Worm (Caenorhabditis elegans) whole organism, late embryonic: ENCODE measurements around the gene oac-42.
"Not testable (repeated sequence)": the region's sequence is repeated elsewhere in the genome, so short reads cannot be mapped to it uniquely, and the experiment has no call there.

Experiments
- C08G9.2 ChIP-seq: sonication (generic microtip); optimal IDR thresholded peaks from 2 replicates; lab custom pipeline; 2016; ENCODE audit warnings: mild to moderate bottlenecking, missing genetic modification characterization, moderate library complexity, missing compliant biosample characterization
- F13H6.1 ChIP-seq: sonication (generic microtip); optimal IDR thresholded peaks from 2 replicates; lab custom pipeline; 2016; ENCODE audit warnings: missing genetic modification characterization, missing compliant biosample characterization
- K02D7.2 ChIP-seq: sonication (generic microtip); optimal IDR thresholded peaks from 2 replicates; lab custom pipeline; 2017; ENCODE audit warnings: mild to moderate bottlenecking, missing genetic modification characterization, missing compliant biosample characterization
- ahr-1 ChIP-seq: sonication (generic microtip); optimal IDR thresholded peaks from 2 replicates; lab custom pipeline; 2016; ENCODE audit warnings: missing genetic modification characterization, missing compliant biosample characterization
- ama-1 ChIP-seq: fragments of 150-350 bp; optimal IDR thresholded peaks from 2 replicates; lab custom pipeline; 2014
- ceh-14 ChIP-seq: sonication (generic microtip); optimal IDR thresholded peaks from 2 replicates; lab custom pipeline; 2016; ENCODE audit warnings: missing genotype, missing genetic modification characterization, missing compliant biosample characterization
- ceh-18 ChIP-seq: sonication (generic microtip); optimal IDR thresholded peaks from 2 replicates; lab custom pipeline; 2016; ENCODE audit warnings: missing genetic modification characterization, missing compliant biosample characterization
- ceh-19 ChIP-seq: fragments of 200-800 bp; sonication (Bioruptor generic); optimal IDR thresholded peaks from 2 replicates; lab custom pipeline; 2018; ENCODE audit warnings: mild to moderate bottlenecking, missing genetic modification characterization, missing compliant biosample characterization
- ceh-2 ChIP-seq: sonication (generic microtip); optimal IDR thresholded peaks from 2 replicates; lab custom pipeline; 2016; ENCODE audit warnings: missing genotype, missing genetic modification characterization, missing compliant biosample characterization
- ceh-24 ChIP-seq: sonication (generic microtip); optimal IDR thresholded peaks from 2 replicates; lab custom pipeline; 2016; ENCODE audit warnings: mild to moderate bottlenecking, missing genetic modification characterization, missing compliant biosample characterization
- ceh-31 ChIP-seq: sonication (generic microtip); optimal IDR thresholded peaks from 2 replicates; lab custom pipeline; 2016; ENCODE audit warnings: missing genetic modification characterization, missing compliant biosample characterization
- ceh-48 ChIP-seq: sonication (generic microtip); optimal IDR thresholded peaks from 2 replicates; lab custom pipeline; 2016; ENCODE audit warnings: missing genetic modification characterization, inconsistent platforms, missing compliant biosample characterization
- ceh-6 ChIP-seq: fragments of 200-800 bp; sonication (Bioruptor generic); optimal IDR thresholded peaks from 2 replicates; lab custom pipeline; 2018; ENCODE audit warnings: mild to moderate bottlenecking, missing genetic modification characterization, missing compliant biosample characterization
- ceh-9 ChIP-seq: sonication (generic microtip); optimal IDR thresholded peaks from 2 replicates; lab custom pipeline; 2016; ENCODE audit warnings: mild to moderate bottlenecking, missing genetic modification characterization, inconsistent platforms, missing compliant biosample characterization
- dmd-4 ChIP-seq: sonication (generic microtip); optimal IDR thresholded peaks from 2 replicates; lab custom pipeline; 2016; ENCODE audit warnings: borderline replicate concordance, missing genetic modification characterization, missing compliant biosample characterization
- elt-2 ChIP-seq: sonication (generic microtip); optimal IDR thresholded peaks from 2 replicates; lab custom pipeline; 2016; ENCODE audit warnings: missing genetic modification reagents, missing genetic modification characterization, missing compliant biosample characterization
- elt-4 ChIP-seq: sonication (generic microtip); optimal IDR thresholded peaks from 2 replicates; lab custom pipeline; 2016; ENCODE audit warnings: missing genetic modification characterization, missing compliant biosample characterization
- ets-4 ChIP-seq: sonication (generic microtip); optimal IDR thresholded peaks from 2 replicates; lab custom pipeline; 2016; ENCODE audit warnings: missing genetic modification characterization, missing compliant biosample characterization
- fax-1 ChIP-seq: sonication (generic microtip); optimal IDR thresholded peaks from 2 replicates; lab custom pipeline; 2016; ENCODE audit warnings: missing genotype, missing genetic modification characterization, missing compliant biosample characterization
- fkh-10 ChIP-seq: fragments of 150-350 bp; optimal IDR thresholded peaks from 2 replicates; lab custom pipeline; 2014; ENCODE audit warnings: missing biosample characterization, missing genetic modification reagents, missing genetic modification characterization
- hlh-13 ChIP-seq: fragments of 200-800 bp; sonication (Bioruptor generic); optimal IDR thresholded peaks from 2 replicates; lab custom pipeline; 2018; ENCODE audit warnings: mild to moderate bottlenecking, missing genetic modification characterization, missing compliant biosample characterization
- hlh-15 ChIP-seq: sonication (generic microtip); optimal IDR thresholded peaks from 2 replicates; lab custom pipeline; 2016; ENCODE audit warnings: missing genetic modification characterization, missing compliant biosample characterization
- hlh-30 ChIP-seq: sonication (generic microtip); optimal IDR thresholded peaks from 2 replicates; lab custom pipeline; 2017; ENCODE audit warnings: antibody characterized with exemption, missing genetic modification characterization, missing compliant biosample characterization; ENCODE audit not compliant: insufficient read depth
- hlh-8 ChIP-seq: sonication (generic microtip); optimal IDR thresholded peaks from 2 replicates; lab custom pipeline; 2016; ENCODE audit warnings: missing genotype, missing genetic modification characterization, missing compliant biosample characterization
- lim-6 ChIP-seq: sonication (generic microtip); optimal IDR thresholded peaks from 2 replicates; lab custom pipeline; 2016; ENCODE audit warnings: missing genetic modification characterization, missing compliant biosample characterization
- lin-11 ChIP-seq: fragments of 200-800 bp; sonication (Bioruptor generic); optimal IDR thresholded peaks from 2 replicates; lab custom pipeline; 2018; ENCODE audit warnings: mild to moderate bottlenecking, missing genetic modification characterization, missing compliant biosample characterization
- nfya-1 ChIP-seq: sonication (generic microtip); optimal IDR thresholded peaks from 2 replicates; lab custom pipeline; 2017; ENCODE audit warnings: missing genetic modification characterization, mild to moderate bottlenecking, missing compliant biosample characterization, antibody characterized with exemption, moderate library complexity
- pag-3 ChIP-seq: sonication (generic microtip); optimal IDR thresholded peaks from 2 replicates; lab custom pipeline; 2016; ENCODE audit warnings: missing compliant biosample characterization, missing genetic modification characterization, borderline replicate concordance
- pat-9 ChIP-seq: fragments of 200-800 bp; sonication (Bioruptor generic); optimal IDR thresholded peaks from 2 replicates; lab custom pipeline; 2018; ENCODE audit warnings: mild to moderate bottlenecking, missing genetic modification characterization, moderate library complexity, missing compliant biosample characterization
- pax-1 ChIP-seq: fragments of 150-350 bp; optimal IDR thresholded peaks from 2 replicates; lab custom pipeline; 2014; ENCODE audit warnings: missing biosample characterization, missing genetic modification characterization
- pha-2 ChIP-seq: sonication (generic microtip); optimal IDR thresholded peaks from 2 replicates; lab custom pipeline; 2017; ENCODE audit warnings: mild to moderate bottlenecking, missing genetic modification characterization, missing compliant biosample characterization
- pros-1 ChIP-seq: fragments of 150-350 bp; optimal IDR thresholded peaks from 2 replicates; lab custom pipeline; 2014; ENCODE audit warnings: missing biosample characterization, missing genetic modification reagents, missing genetic modification characterization
- ref-2 ChIP-seq: sonication (generic microtip); optimal IDR thresholded peaks from 2 replicates; lab custom pipeline; 2016; ENCODE audit warnings: missing genetic modification characterization, missing compliant biosample characterization
- rnt-1 ChIP-seq: sonication (generic microtip); optimal IDR thresholded peaks from 2 replicates; lab custom pipeline; 2016; ENCODE audit warnings: missing genetic modification characterization, missing compliant biosample characterization
- sdc-2 ChIP-seq: sonication (generic microtip); optimal IDR thresholded peaks from 2 replicates; lab custom pipeline; 2016; ENCODE audit warnings: missing genotype, missing genetic modification characterization, missing compliant biosample characterization
- sox-2 ChIP-seq: fragments of 200-800 bp; sonication (Bioruptor generic); IDR thresholded peaks from 2 replicates; pipeline ENCODE4 v1.3.6; 2022; ENCODE audit warnings: missing genetic modification reagents, missing genetic modification characterization, missing compliant biosample characterization
- syd-9 ChIP-seq: sonication (generic microtip); optimal IDR thresholded peaks from 2 replicates; lab custom pipeline; 2016; ENCODE audit warnings: mild to moderate bottlenecking, missing genetic modification characterization, moderate library complexity, missing compliant biosample characterization
- tbx-2 ChIP-seq: sonication (generic microtip); optimal IDR thresholded peaks from 2 replicates; lab custom pipeline; 2016; ENCODE audit warnings: missing genetic modification characterization, missing compliant biosample characterization
- tbx-7 ChIP-seq: sonication (generic microtip); optimal IDR thresholded peaks from 2 replicates; lab custom pipeline; 2016; ENCODE audit warnings: missing genotype, missing genetic modification characterization, missing compliant biosample characterization
- ttx-3 ChIP-seq: sonication (generic microtip); optimal IDR thresholded peaks from 2 replicates; lab custom pipeline; 2016; ENCODE audit warnings: missing genetic modification reagents, missing genetic modification characterization, missing compliant biosample characterization
- unc-3 ChIP-seq, 2 experiments: fragments of 200-800 bp in 1 of 2; sonication (Bioruptor generic) in 1 of 2; sonication (generic microtip) in 1 of 2; conservative IDR thresholded peaks in 1 of 2; optimal IDR thresholded peaks in 1 of 2; 2 replicates each; pipeline versions ENCODE4 v1.3.6 to Lab custom; 2016 to 2022; ENCODE audit warnings: missing compliant biosample characterization in 2 of 2, missing genetic modification characterization in 2 of 2, missing genetic modification reagents in 1 of 2
- unc-42 ChIP-seq: sonication (generic microtip); optimal IDR thresholded peaks from 2 replicates; lab custom pipeline; 2016; ENCODE audit warnings: missing genotype, missing genetic modification characterization, missing compliant biosample characterization
- unc-55 ChIP-seq: sonication (generic microtip); optimal IDR thresholded peaks from 2 replicates; lab custom pipeline; 2017; ENCODE audit warnings: missing biosample characterization, missing genetic modification reagents, missing genetic modification characterization
- unc-86 ChIP-seq: sonication (generic microtip); optimal IDR thresholded peaks from 2 replicates; lab custom pipeline; 2016; ENCODE audit warnings: missing genetic modification characterization, missing compliant biosample characterization

The oac-42 gene

DNA sequence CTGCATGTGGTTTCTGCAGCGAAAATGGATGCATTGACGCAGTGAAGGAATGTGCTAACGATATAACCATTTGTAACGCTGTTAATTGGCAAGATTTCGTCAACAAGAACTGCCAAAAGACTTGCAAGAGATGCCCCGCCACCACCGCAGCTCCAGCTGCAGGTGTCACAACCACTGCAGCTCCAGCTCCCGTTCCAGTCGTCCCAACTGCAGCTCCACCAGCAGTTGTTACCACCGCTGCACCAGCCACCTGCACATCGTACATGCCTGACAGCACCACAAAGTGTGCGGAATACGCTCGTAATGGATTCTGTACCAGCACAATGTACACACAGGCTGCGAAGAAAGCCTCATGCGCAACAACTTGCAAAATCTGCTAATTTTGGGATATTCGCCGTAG is 28.1 kb upstream of the oac-42 start:
- TF ChIP-seq ceh-18 (tag; lab: Kevin White, UChicago) (no peak), ceh-14 (tag; lab: Kevin White, UChicago) (no peak), ahr-1 (tag; lab: Kevin White, UChicago) (no peak), elt-4 (tag; lab: Kevin White, UChicago) (no peak), ceh-6 (GFP tag; lab: Kevin White, UChicago) (no peak), pha-2 (no peak), syd-9 (tag; lab: Kevin White, UChicago) (no peak), pat-9 (no peak), lin-11 (tag; lab: Kevin White, UChicago) (no peak), pag-3 (tag; lab: Kevin White, UChicago) (no peak), ceh-9 (no peak), hlh-8 (tag; lab: Kevin White, UChicago) (no peak), ama-1 (no peak), ceh-48 (tag; lab: Kevin White, UChicago) (no peak), fkh-10 (GFP tag; lab: Kevin White, UChicago) (no peak), ceh-19 (GFP tag; lab: Kevin White, UChicago) (no peak), ref-2 (tag; lab: Kevin White, UChicago) (no peak), lim-6 (tag; lab: Kevin White, UChicago) (no peak), tbx-7 (tag; lab: Kevin White, UChicago) (no peak), unc-86 (tag; lab: Kevin White, UChicago) (no peak)

ce11 chrV:15911848-15912247 is 27.2 kb upstream of the oac-42 start, which contains the start of gene F35E8.6:
Gene F35E8.6, plus strand, starts transcription at chrV:15912148.
- TF ChIP-seq fax-1 (tag; lab: Kevin White, UChicago) = no peak
- no peak for TF ChIP-seq pros-1 (tag; lab: Kevin White, UChicago)
- TF ChIP-seq hlh-30 = no peak
- no peak for TF ChIP-seq ama-1
- TF ChIP-seq hlh-13 (GFP tag; lab: Kevin White, UChicago) = no peak
- TF ChIP-seq sox-2 (GFP tag; lab: Robert Waterston, UW) = no peak
- TF ChIP-seq hlh-15 (tag; lab: Kevin White, UChicago) = no peak
- TF ChIP-seq elt-2 (tag; lab: Kevin White, UChicago) = no peak
- TF ChIP-seq pag-3 (tag; lab: Kevin White, UChicago) = no peak
- TF ChIP-seq nfya-1 (tag; lab: Kevin White, UChicago) = no peak
- TF ChIP-seq dmd-4 = no peak
- no peak for TF ChIP-seq ttx-3 (tag; lab: Kevin White, UChicago)
- TF ChIP-seq pax-1 (tag; lab: Kevin White, UChicago) = no peak
- no peak for TF ChIP-seq ceh-31 (tag; lab: Kevin White, UChicago)
- no peak for TF ChIP-seq unc-3 (GFP tag; conservative IDR thresholded peaks at IDR 0.05; lab: Robert Waterston, UW)
- TF ChIP-seq unc-3 (tag; optimal IDR thresholded peaks at IDR 0.05; lab: Kevin White, UChicago) = no peak

DNA sequence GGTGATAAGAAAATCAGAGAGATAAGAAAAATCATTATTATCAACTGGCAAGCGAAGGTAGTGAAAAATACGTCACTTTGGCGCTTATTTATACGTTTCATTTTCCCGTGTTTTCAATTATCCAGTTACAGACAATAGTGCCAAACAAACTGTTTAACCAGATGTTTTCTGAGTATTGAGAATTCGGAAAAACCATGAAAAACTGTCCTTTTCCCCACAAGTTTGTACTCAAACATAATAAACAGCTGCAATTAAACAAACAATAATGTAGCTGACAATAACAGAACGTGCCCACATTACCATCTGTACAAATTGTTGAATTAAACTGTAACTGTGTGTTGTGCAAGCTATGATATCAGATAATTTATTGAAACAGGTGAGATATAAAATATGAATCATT is 20.9 kb upstream of the oac-42 start, which contains the start of the genes F35E8.1 and F35E8.2:
Gene F35E8.1 (minus strand): TSS at position 101 of the 400 bp plus-strand sequence.
Gene F35E8.2 (plus strand): TSS at position 132 of the 400 bp plus-strand sequence.
- not testable (repeated sequence) for TF ChIP-seq rnt-1 (tag; lab: Kevin White, UChicago); ets-4 (tag; lab: Kevin White, UChicago); unc-3 (GFP tag; conservative IDR thresholded peaks at IDR 0.05; lab: Robert Waterston, UW); unc-3 (tag; optimal IDR thresholded peaks at IDR 0.05; lab: Kevin White, UChicago)
- TF ChIP-seq, all 69 proteins: peak for 0; not testable (repeated sequence) for 69

DNA sequence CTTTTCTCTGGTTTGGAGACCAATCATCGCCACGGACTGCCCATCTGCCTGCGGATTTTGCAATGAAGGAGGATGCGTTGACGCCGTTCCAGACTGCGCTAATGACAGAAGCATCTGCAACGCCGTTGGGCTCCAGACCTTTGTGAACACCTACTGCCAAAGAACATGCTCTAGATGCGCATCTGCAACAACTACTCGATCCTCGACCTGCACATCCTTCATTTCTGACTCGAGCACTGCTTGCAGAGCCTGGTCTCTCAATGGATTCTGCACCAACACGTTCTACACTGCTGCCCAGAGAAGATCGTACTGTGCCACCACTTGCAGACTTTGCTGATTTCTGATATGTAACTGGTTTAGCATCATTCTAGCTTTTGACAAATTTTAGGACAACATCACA is 16.0 kb upstream of the oac-42 start:
- TF ChIP-seq tbx-2 (tag; lab: Kevin White, UChicago) = no peak
- no peak for TF ChIP-seq lim-6 (tag; lab: Kevin White, UChicago)
- TF ChIP-seq K02D7.2 = no peak
- no peak for TF ChIP-seq ceh-2
- TF ChIP-seq C08G9.2 = no peak
- TF ChIP-seq unc-42 (tag; lab: Kevin White, UChicago) = no peak
- no peak for TF ChIP-seq ceh-19 (GFP tag; lab: Kevin White, UChicago)
- no peak for TF ChIP-seq unc-55 (GFP tag; lab: Kevin White, UChicago)
- TF ChIP-seq F13H6.1 = no peak
- no peak for TF ChIP-seq syd-9 (tag; lab: Kevin White, UChicago)
- TF ChIP-seq nfya-1 (tag; lab: Kevin White, UChicago) = no peak
- no peak for TF ChIP-seq unc-3 (GFP tag; conservative IDR thresholded peaks at IDR 0.05; lab: Robert Waterston, UW)
- TF ChIP-seq unc-3 (tag; optimal IDR thresholded peaks at IDR 0.05; lab: Kevin White, UChicago) = no peak
- no peak for TF ChIP-seq pros-1 (tag; lab: Kevin White, UChicago)
- no peak for TF ChIP-seq elt-2 (tag; lab: Kevin White, UChicago)
- TF ChIP-seq ceh-24 (tag; lab: Kevin White, UChicago) = no peak
- TF ChIP-seq sdc-2 (tag; lab: Kevin White, UChicago) = no peak
